Worm (Caenorhabditis elegans) whole organism, L1 larva: ENCODE results near the gene F46B6.6.
A peak's percentile ranks its signal among the peaks of the same experiment; 100 is the strongest.

ENCODE experiments used
- Y116A8C.19 ChIP-seq: sonication (generic microtip); optimal IDR thresholded peaks from 2 replicates; lab custom pipeline; 2016; ENCODE audit warnings: missing compliant biosample characterization, missing genetic modification characterization, borderline replicate concordance
- aly-2 ChIP-seq: fragments of 150-350 bp; optimal IDR thresholded peaks from 2 replicates; lab custom pipeline; 2014; ENCODE audit warnings: missing biosample characterization, missing genetic modification characterization
- elt-3 ChIP-seq, 6 experiments: fragments of 150-350 bp in 1 of 6; sonication (generic microtip); optimal IDR thresholded peaks; 2 replicates each; lab custom pipeline; 2017 to 2018; ENCODE audit warnings: missing biosample characterization in 6 of 6, missing genetic modification characterization in 6 of 6, inconsistent platforms in 1 of 6
- fkh-4 ChIP-seq: sonication (generic microtip); optimal IDR thresholded peaks from 2 replicates; lab custom pipeline; 2016; ENCODE audit warnings: missing compliant biosample characterization, missing genetic modification characterization, borderline replicate concordance
- lin-14 ChIP-seq: fragments of 200-800 bp; sonication (Bioruptor generic); optimal IDR thresholded peaks from 2 replicates; lab custom pipeline; 2018; ENCODE audit warnings: mild to moderate bottlenecking, missing genetic modification characterization, moderate library complexity, missing compliant biosample characterization
- lin-15B ChIP-seq: fragments of 150-350 bp; sonication (generic microtip); optimal IDR thresholded peaks from 3 replicates; lab custom pipeline; 2014; ENCODE audit warnings: missing biosample characterization, missing genetic modification characterization
- lsy-2 ChIP-seq, 2 experiments: fragments of 150-350 bp; optimal IDR thresholded peaks; 2 replicates each; lab custom pipeline; 2014; ENCODE audit warnings: missing biosample characterization in 2 of 2, missing genetic modification characterization in 2 of 2
- mdl-1 ChIP-seq, 2 experiments: fragments of 150-350 bp; optimal IDR thresholded peaks; 2 replicates each; lab custom pipeline; 2014 to 2017; ENCODE audit warnings: missing biosample characterization in 2 of 2, missing genetic modification characterization in 2 of 2, inconsistent platforms in 1 of 2
- nhr-237 ChIP-seq: fragments of 150-350 bp; optimal IDR thresholded peaks from 2 replicates; lab custom pipeline; 2014; ENCODE audit warnings: missing biosample characterization, missing genetic modification characterization
- pqm-1 ChIP-seq: sonication (generic microtip); optimal IDR thresholded peaks from 3 replicates; lab custom pipeline; 2017; ENCODE audit warnings: missing biosample characterization, missing genetic modification characterization
- zip-4 ChIP-seq: fragments of 200-800 bp; sonication (Bioruptor generic); optimal IDR thresholded peaks from 2 replicates; lab custom pipeline; 2018; ENCODE audit warnings: mild to moderate bottlenecking, missing genetic modification characterization, moderate library complexity, missing compliant biosample characterization

- TF ChIP-seq elt-3 (tag; optimal IDR thresholded peaks at IDR 0.05; lab: Kevin White, UChicago) (no peak), aly-2 (tag; lab: Kevin White, UChicago) (no peak), zip-4 (GFP tag; lab: Kevin White, UChicago) (no peak), lin-14 (GFP tag; lab: Kevin White, UChicago) (peak; percentile 62), mdl-1 (tag; optimal IDR thresholded peaks at IDR 0.05; lab: Kevin White, UChicago) (no peak), lsy-2 (tag; optimal IDR thresholded peaks at IDR 0.05; lab: Kevin White, UChicago) (no peak), fkh-4 (tag; lab: Kevin White, UChicago) (no peak), nhr-237 (no peak), lin-15B (tag; lab: Kevin White, UChicago) (no peak), Y116A8C.19 (no peak), pqm-1 (tag; lab: Kevin White, UChicago) (no peak)
These were observed 28.2 kb downstream of the F46B6.6 start for ce11 chrV:9758437-9758836.
